Worm (Caenorhabditis elegans): ENCODE measurements around the gene dhhc-1.

ce11 chrX:15097763-15098162 lies 2.5 kb downstream of the dhhc-1 start, which contains the start of gene F09B12.3:
- TF ChIP-seq ceh-36 (tag; optimal IDR thresholded peaks at IDR 0.05) (no peak), ama-1 (optimal IDR thresholded peaks at IDR 0.05) (no peak), flt-1 (GFP tag; IDR thresholded peaks at IDR 0.05) (no peak), aly-1 (tag; optimal IDR thresholded peaks at IDR 0.05) (no peak), scrt-1 (GFP tag; IDR thresholded peaks at IDR 0.05) (no peak), hmbx-1 (tag; optimal IDR thresholded peaks at IDR 0.05) (no peak)
